Worm (Caenorhabditis elegans) whole organism, mixed stage, embryonic: ENCODE measurements around the gene let-858.

ENCODE experiments used
- M03D4.4 ChIP-seq: sonication (generic microtip); optimal IDR thresholded peaks from 2 replicates; lab custom pipeline; 2017; ENCODE audit warnings: mild to moderate bottlenecking, missing genetic modification characterization, missing compliant biosample characterization
- bed-3 ChIP-seq: fragments of 200-800 bp; sonication (Bioruptor generic); optimal IDR thresholded peaks from 3 replicates; lab custom pipeline; 2018; ENCODE audit warnings: mild to moderate bottlenecking, missing genetic modification characterization, moderate library complexity, missing compliant biosample characterization
- blmp-1 ChIP-seq: fragments of 150-350 bp; optimal IDR thresholded peaks from 2 replicates; lab custom pipeline; 2014; ENCODE audit warnings: missing biosample characterization, missing genetic modification characterization
- ceh-43 ChIP-seq: fragments of 200-800 bp; sonication (Bioruptor generic); optimal IDR thresholded peaks from 2 replicates; lab custom pipeline; 2018; ENCODE audit warnings: mild to moderate bottlenecking, missing genetic modification characterization, moderate library complexity, missing compliant biosample characterization
- ceh-83 ChIP-seq: fragments of 200-800 bp; sonication (Bioruptor generic); optimal IDR thresholded peaks from 2 replicates; lab custom pipeline; 2018; ENCODE audit warnings: mild to moderate bottlenecking, missing genetic modification characterization, missing compliant biosample characterization
- ces-1 ChIP-seq: fragments of 150-350 bp; optimal IDR thresholded peaks from 2 replicates; lab custom pipeline; 2014; ENCODE audit warnings: missing biosample characterization, missing genetic modification reagents, missing genetic modification characterization
- cnd-1 ChIP-seq: fragments of 200-800 bp; sonication (Bioruptor generic); optimal IDR thresholded peaks from 2 replicates; lab custom pipeline; 2018; ENCODE audit warnings: mild to moderate bottlenecking, missing genetic modification characterization, missing compliant biosample characterization
- drap-1 ChIP-seq: fragments of 200-800 bp; sonication (Bioruptor generic); optimal IDR thresholded peaks from 3 replicates; lab custom pipeline; 2018; ENCODE audit warnings: mild to moderate bottlenecking, missing genetic modification characterization, missing compliant biosample characterization
- elt-3 ChIP-seq: fragments of 150-350 bp; optimal IDR thresholded peaks from 2 replicates; lab custom pipeline; 2014; ENCODE audit warnings: missing biosample characterization, missing genetic modification characterization
- ham-2 ChIP-seq: fragments of 200-800 bp; sonication (Bioruptor generic); optimal IDR thresholded peaks from 2 replicates; lab custom pipeline; 2018; ENCODE audit warnings: mild to moderate bottlenecking, missing genetic modification characterization, missing compliant biosample characterization
- lin-13 ChIP-seq: fragments of 150-350 bp; optimal IDR thresholded peaks from 2 replicates; lab custom pipeline; 2014; ENCODE audit warnings: missing biosample characterization, missing genetic modification characterization
- lin-32 ChIP-seq: fragments of 200-800 bp; sonication (Bioruptor generic); optimal IDR thresholded peaks from 2 replicates; lab custom pipeline; 2018; ENCODE audit warnings: mild to moderate bottlenecking, missing genetic modification characterization, missing compliant biosample characterization
- lsy-2 ChIP-seq: fragments of 150-350 bp; optimal IDR thresholded peaks from 2 replicates; lab custom pipeline; 2014; ENCODE audit warnings: missing biosample characterization, missing genetic modification characterization
- mab-5 ChIP-seq: fragments of 150-350 bp; optimal IDR thresholded peaks from 2 replicates; lab custom pipeline; 2014; ENCODE audit warnings: missing biosample characterization, missing genetic modification characterization
- mep-1 ChIP-seq: fragments of 150-350 bp; optimal IDR thresholded peaks from 2 replicates; lab custom pipeline; 2017; ENCODE audit warnings: missing biosample characterization, missing genetic modification reagents, missing genetic modification characterization, inconsistent platforms
- mls-2 ChIP-seq: sonication (generic microtip); optimal IDR thresholded peaks from 2 replicates; lab custom pipeline; 2016; ENCODE audit warnings: mild to moderate bottlenecking, missing genetic modification characterization, moderate library complexity, missing compliant biosample characterization
- nhr-2 ChIP-seq: fragments of 150-350 bp; optimal IDR thresholded peaks from 2 replicates; lab custom pipeline; 2014; ENCODE audit warnings: missing biosample characterization, missing genetic modification characterization
- nhr-237 ChIP-seq: fragments of 150-350 bp; optimal IDR thresholded peaks from 2 replicates; lab custom pipeline; 2014; ENCODE audit warnings: missing biosample characterization, missing genetic modification characterization
- nhr-28 ChIP-seq: fragments of 150-350 bp; optimal IDR thresholded peaks from 2 replicates; lab custom pipeline; 2014; ENCODE audit warnings: missing biosample characterization, missing genetic modification characterization
- nhr-76 ChIP-seq: sonication (generic microtip); optimal IDR thresholded peaks from 2 replicates; lab custom pipeline; 2017; ENCODE audit warnings: missing biosample characterization, missing genetic modification characterization
- pha-4 ChIP-seq: fragments of 150-350 bp; optimal IDR thresholded peaks from 2 replicates; lab custom pipeline; 2018; ENCODE audit warnings: missing biosample characterization, missing genetic modification reagents, missing genetic modification characterization
- sem-2 ChIP-seq: fragments of 200-800 bp; sonication (Bioruptor generic); optimal IDR thresholded peaks from 2 replicates; lab custom pipeline; 2018; ENCODE audit warnings: mild to moderate bottlenecking, missing genetic modification characterization, missing compliant biosample characterization
- snpc-4 ChIP-seq: fragments of 150-350 bp; optimal IDR thresholded peaks from 2 replicates; lab custom pipeline; 2014; ENCODE audit warnings: missing biosample characterization, missing genetic modification characterization
- sptf-1 ChIP-seq: sonication (generic microtip); optimal IDR thresholded peaks from 2 replicates; lab custom pipeline; 2017; ENCODE audit warnings: mild to moderate bottlenecking, missing genetic modification characterization, moderate library complexity, missing compliant biosample characterization
- tbx-8 ChIP-seq: fragments of 200-800 bp; sonication (Bioruptor generic); optimal IDR thresholded peaks from 2 replicates; lab custom pipeline; 2018; ENCODE audit warnings: mild to moderate bottlenecking, missing genetic modification characterization, moderate library complexity, missing compliant biosample characterization
- unc-120 ChIP-seq: sonication (generic microtip); optimal IDR thresholded peaks from 2 replicates; lab custom pipeline; 2017; ENCODE audit warnings: missing genetic modification characterization, missing compliant biosample characterization; ENCODE audit not compliant: poor library complexity, severe bottlenecking
- unc-39 ChIP-seq: fragments of 150-350 bp; optimal IDR thresholded peaks from 2 replicates; lab custom pipeline; 2014; ENCODE audit warnings: missing biosample characterization, missing genetic modification characterization
- unc-62 ChIP-seq: fragments of 150-350 bp; optimal IDR thresholded peaks from 2 replicates; lab custom pipeline; 2014; ENCODE audit warnings: missing biosample characterization, missing genetic modification reagents, missing genetic modification characterization
- zip-8 ChIP-seq: fragments of 150-350 bp; optimal IDR thresholded peaks from 2 replicates; lab custom pipeline; 2014; ENCODE audit warnings: missing biosample characterization, missing genetic modification characterization

Gene let-858

DNA sequence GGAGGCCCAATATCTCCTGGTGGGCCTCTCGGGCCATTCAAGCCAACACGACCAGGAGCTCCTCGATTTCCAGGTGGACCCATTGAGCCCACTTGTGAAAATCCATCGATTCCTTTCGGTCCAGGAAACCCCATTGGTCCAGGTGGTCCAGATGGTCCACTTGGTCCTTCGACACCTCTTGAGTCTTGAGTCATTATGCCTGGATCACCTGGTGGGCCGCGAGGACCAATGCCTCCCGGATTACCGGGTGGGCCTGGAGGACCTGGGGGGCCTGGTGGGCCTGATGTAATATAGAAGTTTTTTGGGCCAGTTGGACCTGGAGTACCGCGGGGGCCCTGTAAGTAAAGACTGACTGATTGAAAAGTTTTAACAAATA lies 22.0 kb downstream of the let-858 start:
- TF ChIP-seq mab-5 (tag; lab: Kevin White, UChicago), result no peak
- TF ChIP-seq sem-2, result no peak
- TF ChIP-seq unc-39 (tag; lab: Kevin White, UChicago), result no peak
- no peak for TF ChIP-seq mls-2
- TF ChIP-seq snpc-4, result no peak

DNA sequence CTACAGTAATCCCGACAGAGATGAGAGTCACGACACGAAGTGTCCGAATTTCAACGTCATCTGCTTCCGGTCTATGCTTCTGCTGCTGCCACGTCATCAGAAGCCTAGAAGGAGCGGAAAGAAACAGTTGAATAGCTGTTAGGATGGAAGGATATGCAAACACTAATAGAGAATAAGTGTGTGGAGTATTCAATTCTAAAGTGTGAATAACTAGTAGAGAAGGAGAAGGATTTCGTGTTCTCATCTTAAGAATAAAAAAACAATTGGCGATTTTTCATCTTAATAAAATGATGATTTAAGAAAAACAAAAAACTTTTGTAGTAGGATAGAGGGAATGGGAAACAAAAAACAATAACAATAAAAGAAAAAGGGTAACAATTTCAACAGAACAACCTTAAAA lies 23.7 kb downstream of the let-858 start, which contains the start of gene col-83:
Gene col-83 (minus strand): TSS at position 101 of the 400 bp plus-strand sequence.
- TF ChIP-seq snpc-4 (no peak), mep-1 (no peak), zip-8 (tag; lab: Kevin White, UChicago) (no peak), nhr-76 (tag; lab: Kevin White, UChicago) (no peak), nhr-2 (tag; lab: Kevin White, UChicago) (no peak), ceh-43 (no peak), tbx-8 (GFP tag; lab: Kevin White, UChicago) (no peak), ces-1 (GFP tag; lab: Kevin White, UChicago) (no peak), ham-2 (GFP tag; lab: Kevin White, UChicago) (no peak), ceh-83 (GFP tag; lab: Kevin White, UChicago) (no peak), unc-62 (no peak), sem-2 (no peak), nhr-237 (tag; lab: Kevin White, UChicago) (no peak), mab-5 (tag; lab: Kevin White, UChicago) (no peak), drap-1 (GFP tag; lab: Kevin White, UChicago) (no peak), elt-3 (tag; lab: Kevin White, UChicago) (no peak), pha-4 (tag; lab: Kevin White, UChicago) (no peak), lin-13 (tag; lab: Kevin White, UChicago) (no peak), blmp-1 (no peak), cnd-1 (tag; lab: Kevin White, UChicago) (no peak)

DNA sequence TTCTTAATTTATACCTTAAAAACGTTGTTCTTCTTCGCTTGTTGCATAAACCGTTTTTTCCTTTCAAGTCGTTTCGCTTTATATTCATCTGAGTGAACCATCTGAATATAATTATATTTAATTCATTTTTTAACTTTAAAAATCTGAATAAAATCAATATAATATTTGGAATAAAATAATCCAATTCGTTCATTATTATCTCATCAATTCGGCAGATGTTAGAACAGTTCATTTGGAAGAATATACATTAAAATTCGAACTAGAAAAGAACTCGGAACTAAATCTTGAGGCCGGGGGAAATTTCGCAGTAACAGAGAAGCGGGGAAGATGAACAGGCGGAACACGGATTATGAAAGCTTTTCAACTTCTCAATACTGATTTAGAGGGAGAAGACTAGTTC lies 26.8 kb downstream of the let-858 start, which contains the start of gene F33A8.4:
Gene F33A8.4 (minus strand): TSS at position 101 of the 400 bp plus-strand sequence.
- no peak for TF ChIP-seq zip-8 (tag; lab: Kevin White, UChicago)
- no peak for TF ChIP-seq nhr-2 (tag; lab: Kevin White, UChicago)
- TF ChIP-seq cnd-1 (tag; lab: Kevin White, UChicago), result no peak
- no peak for TF ChIP-seq lin-32 (GFP tag; lab: Kevin White, UChicago)
- TF ChIP-seq nhr-28 (tag; lab: Kevin White, UChicago), result no peak
- no peak for TF ChIP-seq mls-2
- no peak for TF ChIP-seq sptf-1 (tag; lab: Kevin White, UChicago)
- no peak for TF ChIP-seq pha-4 (tag; lab: Kevin White, UChicago)
- no peak for TF ChIP-seq unc-62
- TF ChIP-seq tbx-8 (GFP tag; lab: Kevin White, UChicago), result no peak
- no peak for TF ChIP-seq lsy-2
- TF ChIP-seq ham-2 (GFP tag; lab: Kevin White, UChicago), result no peak
- no peak for TF ChIP-seq M03D4.4 (tag; lab: Kevin White, UChicago)
- no peak for TF ChIP-seq ceh-43

DNA sequence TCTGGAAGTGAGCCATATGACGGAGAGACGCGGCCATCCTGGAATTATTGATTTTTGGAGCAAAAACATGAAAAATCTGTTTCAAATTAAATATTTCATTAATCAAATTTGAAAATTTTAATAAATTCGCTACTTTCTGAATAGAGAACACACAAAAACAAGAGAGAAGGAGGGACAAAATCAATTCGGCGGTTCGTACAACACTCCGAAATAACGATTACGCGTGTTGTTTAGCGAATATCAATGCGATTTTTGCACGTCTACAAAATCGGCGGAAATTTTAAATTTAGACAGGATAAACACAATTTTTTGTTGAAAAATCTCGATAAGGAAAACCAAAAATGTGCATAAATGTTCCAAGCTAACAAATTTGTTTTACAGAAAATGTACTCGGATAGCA lies 27.7 kb downstream of the let-858 start, which contains the start of the genes sdhd-1 and ilkp-1:
Gene sdhd-1 (minus strand): TSS at position 38 of the 400 bp plus-strand sequence.
Gene ilkp-1 (plus strand): TSS at position 380 of the 400 bp plus-strand sequence.
- TF ChIP-seq ces-1 (GFP tag; lab: Kevin White, UChicago) (peak; percentile 71), elt-3 (tag; lab: Kevin White, UChicago) (no peak), lsy-2 (peak; percentile 49)

DNA sequence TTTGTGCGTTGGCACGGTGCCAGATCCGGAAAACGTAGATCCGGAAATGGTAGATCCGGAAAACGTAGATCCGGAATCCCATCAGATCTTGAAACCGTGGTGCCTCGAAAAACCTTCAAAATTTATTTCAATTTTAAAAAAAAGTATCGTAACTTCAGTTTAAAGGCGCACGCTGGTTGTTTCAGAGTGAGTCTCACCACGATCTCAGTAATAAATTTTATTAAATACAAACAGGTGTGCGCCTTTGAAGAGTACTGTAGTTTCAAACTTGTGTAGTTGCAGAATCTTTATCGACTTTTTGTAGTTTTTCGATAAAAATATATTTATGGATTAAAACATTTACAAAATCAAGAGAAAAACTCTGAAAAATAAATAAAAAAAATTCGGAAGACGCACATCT lies 28.5 kb downstream of the let-858 start:
- TF ChIP-seq nhr-2 (tag; lab: Kevin White, UChicago) (no peak), cnd-1 (tag; lab: Kevin White, UChicago) (no peak), pha-4 (tag; lab: Kevin White, UChicago) (no peak), zip-8 (tag; lab: Kevin White, UChicago) (no peak), snpc-4 (no peak), lin-13 (tag; lab: Kevin White, UChicago) (no peak), bed-3 (GFP tag; lab: Kevin White, UChicago) (no peak)

DNA sequence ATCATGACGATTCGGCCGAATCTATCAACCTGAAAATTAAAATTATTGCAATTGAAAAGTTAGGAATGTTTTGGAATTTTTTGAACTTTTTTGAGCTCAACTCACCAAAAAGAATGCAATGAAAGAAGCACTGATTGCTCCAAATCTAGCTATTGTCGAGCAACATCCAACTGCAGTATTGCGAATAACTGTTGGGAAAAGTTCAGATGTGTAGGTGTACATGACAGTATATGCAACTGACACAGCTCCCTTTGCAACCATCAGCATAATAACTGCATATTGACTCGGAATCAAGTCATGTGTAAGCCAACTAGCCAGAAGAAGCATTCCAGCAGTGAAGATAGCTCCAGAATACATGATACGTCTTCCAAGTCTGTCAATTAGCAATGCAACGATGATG lies 30.4 kb downstream of the let-858 start:
- TF ChIP-seq drap-1 (GFP tag; lab: Kevin White, UChicago) (no peak), ces-1 (GFP tag; lab: Kevin White, UChicago) (no peak), ceh-83 (GFP tag; lab: Kevin White, UChicago) (no peak), nhr-28 (tag; lab: Kevin White, UChicago) (no peak), elt-3 (tag; lab: Kevin White, UChicago) (no peak), lin-13 (tag; lab: Kevin White, UChicago) (no peak), bed-3 (GFP tag; lab: Kevin White, UChicago) (no peak), unc-120 (tag; lab: Kevin White, UChicago) (no peak), nhr-76 (tag; lab: Kevin White, UChicago) (no peak)
